Worm (Caenorhabditis elegans) whole organism, L1 larva: ENCODE measurements around the gene D1044.6.

Experiments
- C04F5.9 ChIP-seq: sonication (generic microtip); optimal IDR thresholded peaks from 2 replicates; lab custom pipeline; 2016; ENCODE audit warnings: missing genetic modification characterization, missing compliant biosample characterization
- C34B4.2 ChIP-seq: sonication (generic microtip); optimal IDR thresholded peaks from 2 replicates; lab custom pipeline; 2017; ENCODE audit warnings: mild to moderate bottlenecking, missing genetic modification characterization, missing compliant biosample characterization
- Y116A8C.19 ChIP-seq: sonication (generic microtip); optimal IDR thresholded peaks from 2 replicates; lab custom pipeline; 2016; ENCODE audit warnings: missing compliant biosample characterization, missing genetic modification characterization, borderline replicate concordance
- alr-1 ChIP-seq: fragments of 200-800 bp; sonication (Bioruptor generic); optimal IDR thresholded peaks from 2 replicates; lab custom pipeline; 2018; ENCODE audit warnings: borderline replicate concordance, mild to moderate bottlenecking, missing genetic modification characterization, missing compliant biosample characterization
- aly-2 ChIP-seq: fragments of 150-350 bp; optimal IDR thresholded peaks from 2 replicates; lab custom pipeline; 2014; ENCODE audit warnings: missing biosample characterization, missing genetic modification characterization
- ama-1 ChIP-seq: fragments of 150-350 bp; optimal IDR thresholded peaks from 2 replicates; lab custom pipeline; 2014
- ceh-8 ChIP-seq: fragments of 200-800 bp; sonication (Bioruptor generic); optimal IDR thresholded peaks from 2 replicates; lab custom pipeline; 2018; ENCODE audit warnings: mild to moderate bottlenecking, missing genetic modification characterization, moderate library complexity, missing compliant biosample characterization
- ceh-82 ChIP-seq, 3 experiments: fragments of 150-350 bp in 1 of 3; sonication (generic microtip) in 2 of 3; optimal IDR thresholded peaks; 2 replicates each; lab custom pipeline; 2014 to 2017; ENCODE audit warnings: missing biosample characterization in 3 of 3, missing genetic modification characterization in 3 of 3
- ceh-88 ChIP-seq: fragments of 200-800 bp; sonication (Bioruptor generic); IDR thresholded peaks from 2 replicates; pipeline ENCODE4 v1.3.6; 2022; ENCODE audit warnings: missing genetic modification characterization, missing compliant biosample characterization
- ceh-90 ChIP-seq: sonication (generic microtip); optimal IDR thresholded peaks from 2 replicates; lab custom pipeline; 2016; ENCODE audit warnings: missing genetic modification characterization, missing compliant biosample characterization
- ces-1 ChIP-seq: fragments of 150-350 bp; optimal IDR thresholded peaks from 2 replicates; lab custom pipeline; 2014; ENCODE audit warnings: missing biosample characterization, missing genetic modification reagents, missing genetic modification characterization
- dpl-1 ChIP-seq, 3 experiments: fragments of 150-350 bp in 2 of 3; sonication (generic microtip) in 1 of 3; optimal IDR thresholded peaks; 2 replicates each; lab custom pipeline; 2014 to 2017; ENCODE audit warnings: missing biosample characterization in 3 of 3, missing genetic modification characterization in 3 of 3, missing genetic modification reagents in 3 of 3
- dsc-1 ChIP-seq: sonication (generic microtip); optimal IDR thresholded peaks from 2 replicates; lab custom pipeline; 2016; ENCODE audit warnings: mild to moderate bottlenecking, missing genetic modification characterization, missing compliant biosample characterization
- efl-1 ChIP-seq, 4 experiments: fragments of 150-350 bp; optimal IDR thresholded peaks in 3 of 4; peaks in 1 of 4; 1 replicate in 1 of 4; 2 replicates in 3 of 4; lab custom pipeline; 2014; ENCODE audit warnings: missing biosample characterization in 2 of 4, missing genetic modification characterization in 2 of 4, missing genetic modification reagents in 2 of 4
- egl-13 ChIP-seq: sonication (generic microtip); optimal IDR thresholded peaks from 2 replicates; lab custom pipeline; 2016; ENCODE audit warnings: missing genotype, missing genetic modification reagents, missing genetic modification characterization, missing compliant biosample characterization
- egl-27 ChIP-seq, 2 experiments: fragments of 150-350 bp in 1 of 2; sonication (generic microtip); optimal IDR thresholded peaks; 3 replicates each; lab custom pipeline; 2017 to 2018; ENCODE audit warnings: missing biosample characterization in 2 of 2, missing genetic modification characterization in 2 of 2, missing genetic modification reagents in 2 of 2
- elt-2 ChIP-seq: sonication (generic microtip); optimal IDR thresholded peaks from 2 replicates; lab custom pipeline; 2016; ENCODE audit warnings: missing genetic modification characterization, mild to moderate bottlenecking, inconsistent platforms, missing compliant biosample characterization, missing genetic modification reagents
- elt-3 ChIP-seq, 6 experiments: fragments of 150-350 bp in 1 of 6; sonication (generic microtip); optimal IDR thresholded peaks; 2 replicates each; lab custom pipeline; 2017 to 2018; ENCODE audit warnings: missing biosample characterization in 6 of 6, missing genetic modification characterization in 6 of 6, inconsistent platforms in 1 of 6
- fkh-4 ChIP-seq: sonication (generic microtip); optimal IDR thresholded peaks from 2 replicates; lab custom pipeline; 2016; ENCODE audit warnings: missing compliant biosample characterization, missing genetic modification characterization, borderline replicate concordance
- fos-1 ChIP-seq: fragments of 150-350 bp; optimal IDR thresholded peaks from 2 replicates; lab custom pipeline; 2014; ENCODE audit warnings: missing biosample characterization, missing genetic modification characterization
- grh-1 ChIP-seq: fragments of 200-800 bp; sonication (Bioruptor generic); IDR thresholded peaks from 2 replicates; pipeline ENCODE4 v1.3.6; 2022; ENCODE audit warnings: missing genetic modification reagents, missing genetic modification characterization, missing compliant biosample characterization
- hlh-17 ChIP-seq: fragments of 200-800 bp; sonication (Bioruptor generic); optimal IDR thresholded peaks from 2 replicates; lab custom pipeline; 2018; ENCODE audit warnings: missing genetic modification characterization, mild to moderate bottlenecking, missing compliant biosample characterization, moderate library complexity, borderline replicate concordance
- hlh-4 ChIP-seq: sonication (generic microtip); optimal IDR thresholded peaks from 2 replicates; lab custom pipeline; 2016; ENCODE audit warnings: mild to moderate bottlenecking, missing genetic modification characterization, missing compliant biosample characterization
- hpl-2 ChIP-seq: fragments of 150-350 bp; optimal IDR thresholded peaks from 2 replicates; lab custom pipeline; 2014; ENCODE audit warnings: missing biosample characterization, missing genetic modification reagents, missing genetic modification characterization
- isw-1 ChIP-seq: fragments of 200-800 bp; sonication (Bioruptor generic); IDR thresholded peaks from 2 replicates; pipeline ENCODE4 v1.3.6; 2022; ENCODE audit warnings: missing genetic modification characterization, missing compliant biosample characterization
- jun-1 ChIP-seq: fragments of 150-350 bp; optimal IDR thresholded peaks from 2 replicates; lab custom pipeline; 2014; ENCODE audit warnings: missing biosample characterization, missing genetic modification reagents, missing genetic modification characterization
- lin-13 ChIP-seq: fragments of 150-350 bp; optimal IDR thresholded peaks from 2 replicates; lab custom pipeline; 2014; ENCODE audit warnings: missing biosample characterization, missing genetic modification reagents, missing genetic modification characterization
- lin-39 ChIP-seq: fragments of 150-350 bp; optimal IDR thresholded peaks from 2 replicates; lab custom pipeline; 2014; ENCODE audit warnings: missing biosample characterization, missing genetic modification reagents, missing genetic modification characterization
- lsy-2 ChIP-seq, 2 experiments: fragments of 150-350 bp; optimal IDR thresholded peaks; 2 replicates each; lab custom pipeline; 2014; ENCODE audit warnings: missing biosample characterization in 2 of 2, missing genetic modification characterization in 2 of 2
- mdl-1 ChIP-seq, 2 experiments: fragments of 150-350 bp; optimal IDR thresholded peaks; 2 replicates each; lab custom pipeline; 2014 to 2017; ENCODE audit warnings: missing biosample characterization in 2 of 2, missing genetic modification characterization in 2 of 2, inconsistent platforms in 1 of 2
- mef-2 ChIP-seq: fragments of 150-350 bp; optimal IDR thresholded peaks from 2 replicates; lab custom pipeline; 2014; ENCODE audit warnings: missing biosample characterization, missing genetic modification characterization
- mep-1 ChIP-seq: fragments of 150-350 bp; optimal IDR thresholded peaks from 2 replicates; lab custom pipeline; 2014; ENCODE audit warnings: missing biosample characterization, missing genetic modification characterization
- nhr-11 ChIP-seq: fragments of 150-350 bp; optimal IDR thresholded peaks from 2 replicates; lab custom pipeline; 2014; ENCODE audit warnings: missing biosample characterization, missing genetic modification characterization
- nhr-12 ChIP-seq: sonication (generic microtip); optimal IDR thresholded peaks from 2 replicates; lab custom pipeline; 2017; ENCODE audit warnings: missing biosample characterization, missing genetic modification characterization
- nhr-20 ChIP-seq: sonication (generic microtip); optimal IDR thresholded peaks from 2 replicates; lab custom pipeline; 2016; ENCODE audit warnings: mild to moderate bottlenecking, missing genetic modification characterization, missing compliant biosample characterization
- nhr-71 ChIP-seq: sonication (generic microtip); optimal IDR thresholded peaks from 2 replicates; lab custom pipeline; 2016; ENCODE audit warnings: mild to moderate bottlenecking, missing genetic modification characterization, moderate library complexity, missing compliant biosample characterization
- nhr-77 ChIP-seq: fragments of 150-350 bp; optimal IDR thresholded peaks from 2 replicates; lab custom pipeline; 2014; ENCODE audit warnings: missing biosample characterization, missing genetic modification characterization
- nhr-84 ChIP-seq: sonication (generic microtip); optimal IDR thresholded peaks from 2 replicates; lab custom pipeline; 2017; ENCODE audit warnings: missing biosample characterization, missing genetic modification characterization
- nhr-85 ChIP-seq: sonication (generic microtip); peaks from one replicate; lab custom pipeline; 2016; ENCODE audit warnings: missing genetic modification characterization, inconsistent platforms, missing compliant biosample characterization
- pag-3 ChIP-seq: sonication (generic microtip); optimal IDR thresholded peaks from 2 replicates; lab custom pipeline; 2017; ENCODE audit warnings: missing genetic modification characterization, mild to moderate bottlenecking, missing compliant biosample characterization, antibody characterized with exemption, borderline replicate concordance; ENCODE audit not compliant: insufficient read depth
- pax-3 ChIP-seq: fragments of 200-800 bp; sonication (Bioruptor generic); optimal IDR thresholded peaks from 2 replicates; lab custom pipeline; 2018; ENCODE audit warnings: mild to moderate bottlenecking, missing genetic modification characterization, moderate library complexity, missing compliant biosample characterization
- pqm-1 ChIP-seq: sonication (generic microtip); optimal IDR thresholded peaks from 3 replicates; lab custom pipeline; 2017; ENCODE audit warnings: missing biosample characterization, missing genetic modification characterization
- skn-1 ChIP-seq: fragments of 150-350 bp; optimal IDR thresholded peaks from 2 replicates; lab custom pipeline; 2014; ENCODE audit warnings: missing biosample characterization, missing genetic modification characterization
- swsn-7 ChIP-seq: sonication (generic microtip); optimal IDR thresholded peaks from 2 replicates; lab custom pipeline; 2016; ENCODE audit warnings: missing genetic modification characterization, missing compliant biosample characterization
- tbx-2 ChIP-seq: sonication (generic microtip); optimal IDR thresholded peaks from 2 replicates; lab custom pipeline; 2016; ENCODE audit warnings: missing genetic modification characterization, missing compliant biosample characterization
- tlp-1 ChIP-seq: fragments of 150-350 bp; optimal IDR thresholded peaks from 2 replicates; lab custom pipeline; 2014; ENCODE audit warnings: missing biosample characterization, missing genetic modification characterization
- unc-86 ChIP-seq: sonication (generic microtip); optimal IDR thresholded peaks from 2 replicates; lab custom pipeline; 2016; ENCODE audit warnings: missing genetic modification characterization, missing compliant biosample characterization
- unc-98 ChIP-seq: fragments of 200-800 bp; sonication (Bioruptor generic); IDR thresholded peaks from 2 replicates; pipeline ENCODE4 v1.3.6; 2022; ENCODE audit warnings: missing genetic modification characterization, missing compliant biosample characterization
- xbp-1 ChIP-seq: sonication (generic microtip); optimal IDR thresholded peaks from 2 replicates; lab custom pipeline; 2016; ENCODE audit warnings: missing genetic modification characterization, missing compliant biosample characterization
- zag-1 ChIP-seq: fragments of 150-350 bp; optimal IDR thresholded peaks from 2 replicates; lab custom pipeline; 2014; ENCODE audit warnings: missing biosample characterization, missing genetic modification characterization
- zip-4 ChIP-seq: fragments of 200-800 bp; sonication (Bioruptor generic); optimal IDR thresholded peaks from 2 replicates; lab custom pipeline; 2018; ENCODE audit warnings: mild to moderate bottlenecking, missing genetic modification characterization, moderate library complexity, missing compliant biosample characterization
- ztf-11 ChIP-seq, 2 experiments: sonication (generic microtip); optimal IDR thresholded peaks; 2 replicates each; lab custom pipeline; 2016 to 2017; ENCODE audit warnings: missing genetic modification characterization in 2 of 2, missing biosample characterization in 1 of 2, missing compliant biosample characterization in 1 of 2
- ztf-4 ChIP-seq: fragments of 150-350 bp; optimal IDR thresholded peaks from 2 replicates; lab custom pipeline; 2014; ENCODE audit warnings: missing biosample characterization, missing genetic modification characterization

Gene D1044.6

ce11 chrIII:5553098-5553497, 10.1 kb upstream of the D1044.6 start (continued):
- TF ChIP-seq lin-13 (no peak), ama-1 (lab: Kevin White, UChicago) (no peak), tlp-1 (tag; lab: Kevin White, UChicago) (no peak), isw-1 (GFP tag; lab: Robert Waterston, UW) (no peak), elt-2 (peak; percentile 59), ces-1 (no peak), skn-1 (peak; percentile 12), mdl-1 (tag; optimal IDR thresholded peaks at IDR 0.05; lab: Kevin White, UChicago) (peak in 1 of 2 experiments; percentile 32), elt-3 (tag; optimal IDR thresholded peaks at IDR 0.05; lab: Kevin White, UChicago) (no peak), grh-1 (GFP tag; lab: Robert Waterston, UW) (no peak), jun-1 (tag; lab: Kevin White, UChicago) (no peak), swsn-7 (tag; lab: Kevin White, UChicago) (no peak), ceh-82 (tag; optimal IDR thresholded peaks at IDR 0.05; lab: Kevin White, UChicago) (no peak), hlh-17 (GFP tag; lab: Kevin White, UChicago) (no peak), aly-2 (tag; lab: Kevin White, UChicago) (no peak), C04F5.9 (tag; lab: Kevin White, UChicago) (no peak), fos-1 (tag; lab: Kevin White, UChicago) (no peak), efl-1 (optimal IDR thresholded peaks at IDR 0.05; lab: Kevin White, UChicago) (no peak), efl-1 (GFP tag; optimal IDR thresholded peaks at IDR 0.05 in 1 of 2; lab: Kevin White, UChicago) (peak in 1 of 2 experiments; percentile 84), xbp-1 (tag; lab: Kevin White, UChicago) (no peak), mef-2 (tag; lab: Kevin White, UChicago) (no peak), nhr-12 (tag; lab: Kevin White, UChicago) (no peak), alr-1 (tag; lab: Kevin White, UChicago) (no peak), hpl-2 (GFP tag; lab: Kevin White, UChicago) (no peak), nhr-85 (tag; lab: Kevin White, UChicago) (peak; percentile 89), nhr-77 (tag; lab: Kevin White, UChicago) (no peak), hlh-4 (no peak), nhr-20 (tag; lab: Kevin White, UChicago) (peak; percentile 86), egl-13 (no peak), mep-1 (tag; lab: Kevin White, UChicago) (no peak), pqm-1 (no peak), ztf-4 (tag; lab: Kevin White, UChicago) (no peak), dpl-1 (GFP tag; optimal IDR thresholded peaks at IDR 0.05; lab: Kevin White, UChicago) (no peak), C34B4.2 (tag; lab: Kevin White, UChicago) (no peak), pax-3 (tag; lab: Kevin White, UChicago) (no peak), dsc-1 (tag; lab: Kevin White, UChicago) (no peak), lsy-2 (tag; optimal IDR thresholded peaks at IDR 0.05; lab: Kevin White, UChicago) (peak in 1 of 2 experiments; percentile 24), unc-86 (tag; lab: Kevin White, UChicago) (no peak), zip-4 (GFP tag; lab: Kevin White, UChicago) (no peak), Y116A8C.19 (tag; lab: Kevin White, UChicago) (no peak), nhr-71 (peak; percentile 41), fkh-4 (tag; lab: Kevin White, UChicago) (no peak), nhr-11 (tag; lab: Kevin White, UChicago) (no peak), ceh-8 (GFP tag; lab: Kevin White, UChicago) (no peak), lin-39 (no peak), ceh-90 (tag; lab: Kevin White, UChicago) (no peak), tbx-2 (no peak), ceh-88 (GFP tag; lab: Robert Waterston, UW) (no peak), ztf-11 (tag; optimal IDR thresholded peaks at IDR 0.05; lab: Kevin White, UChicago) (no peak), nhr-84 (tag; lab: Kevin White, UChicago) (no peak), pag-3 (tag; lab: Kevin White, UChicago) (no peak), egl-27 (tag; optimal IDR thresholded peaks at IDR 0.05; lab: Kevin White, UChicago) (no peak), zag-1 (no peak), unc-98 (GFP tag; lab: Robert Waterston, UW) (no peak)
